Worm (Caenorhabditis elegans) whole organism, late embryonic: ENCODE data around the gene M03E7.3.

Experiments
- C08G9.2 ChIP-seq: sonication (generic microtip); optimal IDR thresholded peaks from 2 replicates; lab custom pipeline; 2016; ENCODE audit warnings: mild to moderate bottlenecking, missing genetic modification characterization, moderate library complexity, missing compliant biosample characterization
- K09A11.1 ChIP-seq: sonication (generic microtip); optimal IDR thresholded peaks from 2 replicates; lab custom pipeline; 2017; ENCODE audit warnings: antibody characterized with exemption, mild to moderate bottlenecking, missing genetic modification characterization, missing compliant biosample characterization; ENCODE audit not compliant: insufficient read depth
- T23F11.4 ChIP-seq: fragments of 200-800 bp; sonication (Bioruptor generic); optimal IDR thresholded peaks from 2 replicates; lab custom pipeline; 2018; ENCODE audit warnings: mild to moderate bottlenecking, missing genetic modification characterization, missing compliant biosample characterization
- Y22D7AL.16 ChIP-seq: sonication (generic microtip); optimal IDR thresholded peaks from 2 replicates; lab custom pipeline; 2016; ENCODE audit warnings: missing genetic modification characterization, missing compliant biosample characterization
- ahr-1 ChIP-seq: sonication (generic microtip); optimal IDR thresholded peaks from 2 replicates; lab custom pipeline; 2016; ENCODE audit warnings: missing genetic modification characterization, missing compliant biosample characterization
- ceh-14 ChIP-seq: sonication (generic microtip); optimal IDR thresholded peaks from 2 replicates; lab custom pipeline; 2016; ENCODE audit warnings: missing genotype, missing genetic modification characterization, missing compliant biosample characterization
- ceh-18 ChIP-seq: sonication (generic microtip); optimal IDR thresholded peaks from 2 replicates; lab custom pipeline; 2016; ENCODE audit warnings: missing genetic modification characterization, missing compliant biosample characterization
- ceh-19 ChIP-seq: fragments of 200-800 bp; sonication (Bioruptor generic); optimal IDR thresholded peaks from 2 replicates; lab custom pipeline; 2018; ENCODE audit warnings: mild to moderate bottlenecking, missing genetic modification characterization, missing compliant biosample characterization
- ceh-22 ChIP-seq: sonication (generic microtip); optimal IDR thresholded peaks from 2 replicates; lab custom pipeline; 2017; ENCODE audit warnings: missing biosample characterization, missing genetic modification characterization
- ceh-24 ChIP-seq: sonication (generic microtip); optimal IDR thresholded peaks from 2 replicates; lab custom pipeline; 2016; ENCODE audit warnings: mild to moderate bottlenecking, missing genetic modification characterization, missing compliant biosample characterization
- ceh-30 ChIP-seq: fragments of 150-350 bp; optimal IDR thresholded peaks from 2 replicates; lab custom pipeline; 2014; ENCODE audit warnings: missing biosample characterization, missing genetic modification characterization
- ceh-31 ChIP-seq: sonication (generic microtip); optimal IDR thresholded peaks from 2 replicates; lab custom pipeline; 2016; ENCODE audit warnings: missing genetic modification characterization, missing compliant biosample characterization
- ceh-34 ChIP-seq: sonication (generic microtip); optimal IDR thresholded peaks from 2 replicates; lab custom pipeline; 2016; ENCODE audit warnings: mild to moderate bottlenecking, missing genetic modification characterization, missing compliant biosample characterization
- ceh-45 ChIP-seq: fragments of 200-800 bp; sonication (Bioruptor generic); IDR thresholded peaks from 2 replicates; pipeline ENCODE4 v1.3.6; 2022; ENCODE audit warnings: missing genetic modification reagents, missing genetic modification characterization, missing compliant biosample characterization
- ceh-48 ChIP-seq: sonication (generic microtip); optimal IDR thresholded peaks from 2 replicates; lab custom pipeline; 2016; ENCODE audit warnings: missing genetic modification characterization, inconsistent platforms, missing compliant biosample characterization
- ceh-6 ChIP-seq: fragments of 200-800 bp; sonication (Bioruptor generic); optimal IDR thresholded peaks from 2 replicates; lab custom pipeline; 2018; ENCODE audit warnings: mild to moderate bottlenecking, missing genetic modification characterization, missing compliant biosample characterization
- che-1 ChIP-seq: sonication (generic microtip); optimal IDR thresholded peaks from 2 replicates; lab custom pipeline; 2016; ENCODE audit warnings: mild to moderate bottlenecking, missing genetic modification characterization, missing compliant biosample characterization
- dve-1 ChIP-seq: sonication (generic microtip); optimal IDR thresholded peaks from 2 replicates; lab custom pipeline; 2017; ENCODE audit warnings: antibody characterized with exemption, mild to moderate bottlenecking, missing genetic modification characterization, missing compliant biosample characterization
- elt-2 ChIP-seq: sonication (generic microtip); optimal IDR thresholded peaks from 2 replicates; lab custom pipeline; 2016; ENCODE audit warnings: missing genetic modification reagents, missing genetic modification characterization, missing compliant biosample characterization
- elt-4 ChIP-seq: sonication (generic microtip); optimal IDR thresholded peaks from 2 replicates; lab custom pipeline; 2016; ENCODE audit warnings: missing genetic modification characterization, missing compliant biosample characterization
- ets-4 ChIP-seq: sonication (generic microtip); optimal IDR thresholded peaks from 2 replicates; lab custom pipeline; 2016; ENCODE audit warnings: missing genetic modification characterization, missing compliant biosample characterization
- fax-1 ChIP-seq: sonication (generic microtip); optimal IDR thresholded peaks from 2 replicates; lab custom pipeline; 2016; ENCODE audit warnings: missing genotype, missing genetic modification characterization, missing compliant biosample characterization
- hlh-30 ChIP-seq: sonication (generic microtip); optimal IDR thresholded peaks from 2 replicates; lab custom pipeline; 2017; ENCODE audit warnings: antibody characterized with exemption, missing genetic modification characterization, missing compliant biosample characterization; ENCODE audit not compliant: insufficient read depth
- hlh-8 ChIP-seq: sonication (generic microtip); optimal IDR thresholded peaks from 2 replicates; lab custom pipeline; 2016; ENCODE audit warnings: missing genotype, missing genetic modification characterization, missing compliant biosample characterization
- lin-11 ChIP-seq: fragments of 200-800 bp; sonication (Bioruptor generic); optimal IDR thresholded peaks from 2 replicates; lab custom pipeline; 2018; ENCODE audit warnings: mild to moderate bottlenecking, missing genetic modification characterization, missing compliant biosample characterization
- madf-2 ChIP-seq: sonication (generic microtip); optimal IDR thresholded peaks from 2 replicates; lab custom pipeline; 2017; ENCODE audit warnings: missing genetic modification characterization, missing compliant biosample characterization
- nfya-1 ChIP-seq: sonication (generic microtip); optimal IDR thresholded peaks from 2 replicates; lab custom pipeline; 2017; ENCODE audit warnings: missing genetic modification characterization, mild to moderate bottlenecking, missing compliant biosample characterization, antibody characterized with exemption, moderate library complexity
- nhr-11 ChIP-seq: fragments of 150-350 bp; optimal IDR thresholded peaks from 2 replicates; lab custom pipeline; 2014; ENCODE audit warnings: missing biosample characterization, missing genetic modification characterization
- npax-4 ChIP-seq: sonication (generic microtip); optimal IDR thresholded peaks from 2 replicates; lab custom pipeline; 2016; ENCODE audit warnings: missing genetic modification characterization, missing compliant biosample characterization
- pag-3 ChIP-seq: sonication (generic microtip); optimal IDR thresholded peaks from 2 replicates; lab custom pipeline; 2016; ENCODE audit warnings: missing compliant biosample characterization, missing genetic modification characterization, borderline replicate concordance
- pax-1 ChIP-seq: fragments of 150-350 bp; optimal IDR thresholded peaks from 2 replicates; lab custom pipeline; 2014; ENCODE audit warnings: missing biosample characterization, missing genetic modification characterization
- pha-2 ChIP-seq: sonication (generic microtip); optimal IDR thresholded peaks from 2 replicates; lab custom pipeline; 2017; ENCODE audit warnings: mild to moderate bottlenecking, missing genetic modification characterization, missing compliant biosample characterization
- pha-4 ChIP-seq: fragments of 150-350 bp; optimal IDR thresholded peaks from 2 replicates; lab custom pipeline; 2018; ENCODE audit warnings: missing biosample characterization, missing genetic modification reagents, missing genetic modification characterization
- pqm-1 ChIP-seq: sonication (generic microtip); optimal IDR thresholded peaks from 2 replicates; lab custom pipeline; 2016; ENCODE audit warnings: missing genetic modification characterization, missing compliant biosample characterization
- pros-1 ChIP-seq: fragments of 150-350 bp; optimal IDR thresholded peaks from 2 replicates; lab custom pipeline; 2014; ENCODE audit warnings: missing biosample characterization, missing genetic modification reagents, missing genetic modification characterization
- ref-2 ChIP-seq: sonication (generic microtip); optimal IDR thresholded peaks from 2 replicates; lab custom pipeline; 2016; ENCODE audit warnings: missing genetic modification characterization, missing compliant biosample characterization
- sox-4 ChIP-seq: sonication (generic microtip); optimal IDR thresholded peaks from 2 replicates; lab custom pipeline; 2017; ENCODE audit warnings: mild to moderate bottlenecking, missing genetic modification characterization, inconsistent platforms, missing compliant biosample characterization
- syd-9 ChIP-seq: sonication (generic microtip); optimal IDR thresholded peaks from 2 replicates; lab custom pipeline; 2016; ENCODE audit warnings: mild to moderate bottlenecking, missing genetic modification characterization, moderate library complexity, missing compliant biosample characterization
- tbx-2 ChIP-seq: sonication (generic microtip); optimal IDR thresholded peaks from 2 replicates; lab custom pipeline; 2016; ENCODE audit warnings: missing genetic modification characterization, missing compliant biosample characterization
- tbx-7 ChIP-seq: sonication (generic microtip); optimal IDR thresholded peaks from 2 replicates; lab custom pipeline; 2016; ENCODE audit warnings: missing genotype, missing genetic modification characterization, missing compliant biosample characterization
- ttx-3 ChIP-seq: sonication (generic microtip); optimal IDR thresholded peaks from 2 replicates; lab custom pipeline; 2016; ENCODE audit warnings: missing genetic modification reagents, missing genetic modification characterization, missing compliant biosample characterization
- unc-3 ChIP-seq, 2 experiments: fragments of 200-800 bp in 1 of 2; sonication (Bioruptor generic) in 1 of 2; sonication (generic microtip) in 1 of 2; conservative IDR thresholded peaks in 1 of 2; optimal IDR thresholded peaks in 1 of 2; 2 replicates each; pipeline versions ENCODE4 v1.3.6 to Lab custom; 2016 to 2022; ENCODE audit warnings: missing compliant biosample characterization in 2 of 2, missing genetic modification characterization in 2 of 2, missing genetic modification reagents in 1 of 2
- unc-55 ChIP-seq: sonication (generic microtip); optimal IDR thresholded peaks from 2 replicates; lab custom pipeline; 2017; ENCODE audit warnings: missing biosample characterization, missing genetic modification reagents, missing genetic modification characterization
- unc-86 ChIP-seq: sonication (generic microtip); optimal IDR thresholded peaks from 2 replicates; lab custom pipeline; 2016; ENCODE audit warnings: missing genetic modification characterization, missing compliant biosample characterization
- zip-5 ChIP-seq: sonication (generic microtip); optimal IDR thresholded peaks from 2 replicates; lab custom pipeline; 2016; ENCODE audit warnings: missing genetic modification characterization, missing compliant biosample characterization

M03E7.3 gene

DNA sequence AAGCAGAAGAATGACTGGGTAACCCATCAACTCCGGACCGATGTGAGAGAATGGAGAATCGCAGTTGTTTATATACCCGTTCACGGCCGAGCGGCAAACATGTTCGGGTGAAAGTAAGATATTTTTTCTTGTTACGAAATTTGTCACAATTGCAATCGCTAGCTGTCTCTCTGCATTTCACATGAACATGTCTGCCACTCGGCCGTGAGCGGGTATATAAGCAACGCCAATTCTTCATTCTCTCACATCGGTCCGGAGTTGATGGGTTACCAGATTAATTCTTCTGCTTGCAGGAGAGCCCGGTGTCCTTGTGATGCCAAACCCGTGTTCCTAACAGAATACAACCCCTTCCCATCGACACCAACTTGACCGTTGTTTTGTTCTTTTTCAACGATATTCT is 27.8 kb upstream of the M03E7.3 start:
- TF ChIP-seq hlh-30 (tag; lab: Kevin White, UChicago) (no peak), pag-3 (tag; lab: Kevin White, UChicago) (no peak)

DNA sequence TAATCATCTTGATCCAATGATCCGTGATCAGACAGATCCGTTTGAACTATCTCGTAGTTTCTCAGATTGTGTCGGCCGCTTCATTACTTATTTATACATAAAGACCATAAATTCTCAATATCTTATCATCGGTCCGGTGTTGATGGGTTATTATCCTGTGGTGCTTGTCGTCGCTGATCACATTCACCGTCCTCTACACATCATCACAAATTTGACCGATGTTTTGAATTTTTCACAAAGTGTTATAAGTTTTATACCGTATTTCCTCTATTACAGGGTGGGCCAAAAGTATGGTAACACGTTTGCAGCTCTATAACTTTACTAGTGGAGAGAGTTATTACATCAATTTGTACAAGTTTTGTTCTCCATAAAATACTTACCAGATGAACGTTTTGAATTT is 26.9 kb upstream of the M03E7.3 start:
- no peak for TF ChIP-seq lin-11
- TF ChIP-seq che-1 (tag; lab: Kevin White, UChicago) = no peak
- no peak for TF ChIP-seq elt-2 (tag; lab: Kevin White, UChicago)
- no peak for TF ChIP-seq tbx-7 (tag; lab: Kevin White, UChicago)
- no peak for TF ChIP-seq ahr-1
- TF ChIP-seq ceh-45 = no peak
- no peak for TF ChIP-seq pha-2 (tag; lab: Kevin White, UChicago)
- no peak for TF ChIP-seq pros-1
- no peak for TF ChIP-seq ceh-34 (tag; lab: Kevin White, UChicago)
- TF ChIP-seq ceh-48 (tag; lab: Kevin White, UChicago) = no peak

DNA sequence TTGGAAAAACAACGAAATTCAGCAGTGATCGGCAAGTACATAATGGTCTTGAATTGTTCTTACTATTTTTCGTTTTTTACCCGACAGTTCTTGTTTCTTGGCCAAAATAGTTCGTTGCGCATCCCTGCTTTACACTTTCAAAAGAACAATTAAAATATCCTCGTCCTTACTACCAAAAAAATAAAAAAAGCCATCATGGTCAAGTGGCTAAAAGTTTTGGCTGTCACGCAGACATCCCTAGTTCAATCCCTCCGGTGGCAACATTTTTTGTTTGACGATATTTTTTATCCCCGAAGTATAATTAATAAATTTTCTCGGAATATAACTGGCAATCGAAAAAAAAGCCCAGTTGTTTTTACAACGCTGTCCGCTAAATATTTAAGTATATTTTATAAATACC is 22.9 kb upstream of the M03E7.3 start:
- TF ChIP-seq K09A11.1 (tag; lab: Kevin White, UChicago) (no peak), T23F11.4 (GFP tag; lab: Kevin White, UChicago) (no peak), lin-11 (no peak), pha-4 (tag; lab: Kevin White, UChicago) (no peak), ceh-18 (no peak), unc-3 (GFP tag; conservative IDR thresholded peaks at IDR 0.05; lab: Robert Waterston, UW) (no peak), unc-3 (tag; optimal IDR thresholded peaks at IDR 0.05; lab: Kevin White, UChicago) (no peak), ceh-30 (tag; lab: Kevin White, UChicago) (no peak), dve-1 (tag; lab: Kevin White, UChicago) (no peak), pqm-1 (tag; lab: Kevin White, UChicago) (no peak), elt-2 (tag; lab: Kevin White, UChicago) (no peak), hlh-8 (no peak), ets-4 (tag; lab: Kevin White, UChicago) (no peak), syd-9 (tag; lab: Kevin White, UChicago) (no peak), ceh-14 (no peak), unc-86 (no peak), pax-1 (no peak), ceh-34 (tag; lab: Kevin White, UChicago) (no peak), nhr-11 (tag; lab: Kevin White, UChicago) (no peak), madf-2 (tag; lab: Kevin White, UChicago) (no peak)
- TF ChIP-seq, all 69 proteins: peak for 0

DNA sequence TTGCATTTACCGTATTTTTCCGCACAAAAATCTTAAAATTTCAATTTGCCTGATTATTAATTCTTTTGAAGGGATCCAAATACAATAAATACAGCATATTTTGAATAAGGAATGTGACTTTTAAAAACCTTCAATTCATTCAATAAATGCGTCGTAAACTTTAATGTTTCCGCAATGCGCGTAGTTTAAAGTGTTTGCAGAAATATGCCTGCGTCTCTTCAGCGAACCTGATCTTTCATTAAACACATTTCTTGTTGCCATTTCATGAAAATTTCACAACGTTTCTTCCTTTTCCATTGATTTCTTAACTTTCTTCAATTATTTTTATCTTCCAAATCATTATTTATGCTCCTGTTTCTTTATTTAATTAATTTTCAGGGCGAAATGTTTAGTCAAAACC is 22.5 kb upstream of the M03E7.3 start, which contains the start of gene vps-37:
Gene vps-37, plus strand, starts transcription at position 378 of the 400 bp plus-strand sequence.
- TF ChIP-seq npax-4 (no peak), ceh-45 (no peak), elt-2 (tag; lab: Kevin White, UChicago) (peak; percentile 27), ceh-18 (no peak), tbx-2 (tag; lab: Kevin White, UChicago) (no peak), ref-2 (tag; lab: Kevin White, UChicago) (no peak), unc-3 (GFP tag; conservative IDR thresholded peaks at IDR 0.05; lab: Robert Waterston, UW) (no peak), unc-3 (tag; optimal IDR thresholded peaks at IDR 0.05; lab: Kevin White, UChicago) (peak; percentile 47), ceh-14 (peak; percentile 36), unc-55 (GFP tag; lab: Kevin White, UChicago) (peak; percentile 57), ceh-24 (tag; lab: Kevin White, UChicago) (no peak), pqm-1 (tag; lab: Kevin White, UChicago) (no peak), ceh-6 (GFP tag; lab: Kevin White, UChicago) (no peak), ceh-22 (tag; lab: Kevin White, UChicago) (no peak), ceh-19 (GFP tag; lab: Kevin White, UChicago) (no peak), nfya-1 (tag; lab: Kevin White, UChicago) (peak; percentile 59), ceh-31 (tag; lab: Kevin White, UChicago) (peak; percentile 58), tbx-7 (tag; lab: Kevin White, UChicago) (no peak), fax-1 (tag; lab: Kevin White, UChicago) (no peak), elt-4 (no peak), syd-9 (tag; lab: Kevin White, UChicago) (no peak), ceh-34 (tag; lab: Kevin White, UChicago) (peak; percentile 8), ttx-3 (no peak), pag-3 (tag; lab: Kevin White, UChicago) (no peak), ceh-48 (tag; lab: Kevin White, UChicago) (peak; percentile 35), C08G9.2 (tag; lab: Kevin White, UChicago) (no peak), Y22D7AL.16 (tag; lab: Kevin White, UChicago) (no peak), madf-2 (tag; lab: Kevin White, UChicago) (peak; percentile 19), pax-1 (peak; percentile 61), pros-1 (no peak), che-1 (tag; lab: Kevin White, UChicago) (no peak), sox-4 (tag; lab: Kevin White, UChicago) (no peak), zip-5 (tag; lab: Kevin White, UChicago) (peak; percentile 3)
